Fruit fly (Drosophila melanogaster): ENCODE data around the gene CG43732.

Gene CG43732

dm6 chr3R:18928918-18929705 is 20.9 kb upstream of the CG43732 start, which contains the start of gene CG42613 (continued):
- TF ChIP-seq sisA (GFP tag; IDR thresholded peaks at IDR 0.05), result peak; percentile 49
- TF ChIP-seq ci (GFP tag; IDR thresholded peaks at IDR 0.05), result peak; percentile 94
- TF ChIP-seq dm (GFP tag; optimal IDR thresholded peaks at IDR 0.05), result peak; percentile 64
- no peak for TF ChIP-seq prd (optimal IDR thresholded peaks at IDR 0.05)
- TF ChIP-seq prd (GFP tag; IDR thresholded peaks at IDR 0.05), result peak; percentile 28
- no peak for TF ChIP-seq CG32767 (GFP tag; IDR thresholded peaks at IDR 0.05)
- TF ChIP-seq CG11093 (GFP tag; IDR thresholded peaks at IDR 0.05), result no peak
- peak; percentile 26 for TF ChIP-seq TFAM (GFP tag; optimal IDR thresholded peaks at IDR 0.05)
- TF ChIP-seq CG7271 (tag; optimal IDR thresholded peaks at IDR 0.05), result peak; percentile 89
- no peak for TF ChIP-seq Lpt (GFP tag; optimal IDR thresholded peaks at IDR 0.05)
- no peak for TF ChIP-seq lilli (GFP tag; optimal IDR thresholded peaks at IDR 0.05)
- TF ChIP-seq CG14710 (tag; optimal IDR thresholded peaks at IDR 0.05), result peak; percentile 71
- peak; percentile 15 for TF ChIP-seq Drgx (GFP tag; IDR thresholded peaks at IDR 0.05)
- peak; percentile 55 for TF ChIP-seq Max (GFP tag; optimal IDR thresholded peaks at IDR 0.05)
- no peak for TF ChIP-seq btn (GFP tag; optimal IDR thresholded peaks at IDR 0.05)
- no peak for TF ChIP-seq Atf6 (GFP tag; IDR thresholded peaks at IDR 0.05)
- no peak for TF ChIP-seq CG3838 (GFP tag; optimal IDR thresholded peaks at IDR 0.05)
- peak; percentile 53 for TF ChIP-seq kni (GFP tag; optimal IDR thresholded peaks at IDR 0.05)
- TF ChIP-seq B-H2 (GFP tag; optimal IDR thresholded peaks at IDR 0.05), result no peak
- no peak for TF ChIP-seq Hmx (GFP tag; optimal IDR thresholded peaks at IDR 0.05)
- TF ChIP-seq CG16813 (GFP tag; IDR thresholded peaks at IDR 0.05; ENCODE audit: partially characterized antibody), result peak; percentile 81
- TF ChIP-seq Abd-B (GFP tag; optimal IDR thresholded peaks at IDR 0.05), result no peak
- TF ChIP-seq Tbp (GFP tag; optimal IDR thresholded peaks at IDR 0.05), result no peak
- peak; percentile 85 for TF ChIP-seq CG13775 (GFP tag; optimal IDR thresholded peaks at IDR 0.05)
- peak; percentile 7 for TF ChIP-seq CG7786 (GFP tag; optimal IDR thresholded peaks at IDR 0.05)
- peak; percentile 72 for TF ChIP-seq CG17186 (GFP tag; optimal IDR thresholded peaks at IDR 0.05)
- TF ChIP-seq Dek (tag; optimal IDR thresholded peaks at IDR 0.05), result peak; percentile 11
- no peak for TF ChIP-seq Hey (tag; optimal IDR thresholded peaks at IDR 0.05)
- TF ChIP-seq CG13624 (GFP tag; optimal IDR thresholded peaks at IDR 0.05), result no peak
- TF ChIP-seq CG13123 (GFP tag; optimal IDR thresholded peaks at IDR 0.05), result no peak
- TF ChIP-seq CG4820 (GFP tag; optimal IDR thresholded peaks at IDR 0.05), result no peak
- TF ChIP-seq E2f2 (GFP tag; IDR thresholded peaks at IDR 0.05), result peak; percentile 61
- TF ChIP-seq Pdp1 (GFP tag; optimal IDR thresholded peaks at IDR 0.05), result peak in 1 of 2 experiments; percentile 20
- peak; percentile 66 for TF ChIP-seq CG13296 (GFP tag; optimal IDR thresholded peaks at IDR 0.05)
- TF ChIP-seq Meics (GFP tag; optimal IDR thresholded peaks at IDR 0.05), result peak; percentile 87
- TF ChIP-seq Oaz (GFP tag; IDR thresholded peaks at IDR 0.05), result peak; percentile 60; the same call in 1 of the 2 replicates
- TF ChIP-seq CG15269 (tag; optimal IDR thresholded peaks at IDR 0.05), result peak; percentile 57
- TF ChIP-seq Gug (GFP tag; IDR thresholded peaks at IDR 0.05), result peak; percentile 40; the same call in 1 of the 4 replicates
- no peak for TF ChIP-seq Hr39 (optimal IDR thresholded peaks at IDR 0.05)
- TF ChIP-seq dati (GFP tag; IDR thresholded peaks at IDR 0.05), result 0 out of 2 replicates have a peak, but pooled peaks have one; percentile 40
- no peak for TF ChIP-seq dan (GFP tag; IDR thresholded peaks at IDR 0.05)
- no peak for TF ChIP-seq Blimp-1 (GFP tag; optimal IDR thresholded peaks at IDR 0.05)
- TF ChIP-seq CG14050 (GFP tag; IDR thresholded peaks at IDR 0.05), result peak; percentile 25; the same call in 1 of the 3 replicates
- TF ChIP-seq CG10209 (GFP tag; optimal IDR thresholded peaks at IDR 0.05), result peak; percentile 72
- peak; percentile 53; the same call in 2 of the 3 replicates for TF ChIP-seq Aef1 (GFP tag; IDR thresholded peaks at IDR 0.05)
- peak; percentile 64 for TF ChIP-seq Hsf (GFP tag; optimal IDR thresholded peaks at IDR 0.05)
- no peak for TF ChIP-seq trh (GFP tag; optimal IDR thresholded peaks at IDR 0.05)
- peak; percentile 50 for TF ChIP-seq CG12391 (tag; optimal IDR thresholded peaks at IDR 0.05)
- TF ChIP-seq disco-r (GFP tag; optimal IDR thresholded peaks at IDR 0.05), result peak; percentile 47
- TF ChIP-seq CG11398 (GFP tag; optimal IDR thresholded peaks at IDR 0.05), result peak; percentile 24
- peak; percentile 51 for TF ChIP-seq NC2β (GFP tag; optimal IDR thresholded peaks at IDR 0.05)
